Worm (Caenorhabditis elegans) whole organism, L4 larva: ENCODE measurements around the gene vps-53.
A peak's percentile ranks its signal among the peaks of the same experiment; 100 is the strongest.

Source experiments
- D1046.2 ChIP-seq: fragments of 200-800 bp; sonication (Bioruptor generic); IDR thresholded peaks from 2 replicates; pipeline ENCODE4 v1.3.6; 2022; ENCODE audit warnings: missing genetic modification characterization, missing compliant biosample characterization
- F26F4.8 ChIP-seq: fragments of 200-800 bp; sonication (Bioruptor generic); conservative IDR thresholded peaks from 2 replicates; pipeline ENCODE4 v1.3.6; 2022; ENCODE audit warnings: missing genetic modification characterization, missing compliant biosample characterization
- F44E2.7 ChIP-seq: fragments of 200-800 bp; sonication (Bioruptor generic); IDR thresholded peaks from 2 replicates; pipeline ENCODE4 v2.1.2; 2022; ENCODE audit warnings: missing genetic modification characterization, missing compliant biosample characterization
- T26A8.4 ChIP-seq: fragments of 200-800 bp; sonication (Bioruptor generic); IDR thresholded peaks from 2 replicates; pipeline ENCODE4 v1.3.6; 2022; ENCODE audit warnings: missing genetic modification characterization, missing compliant biosample characterization
- Y48G9A.11 ChIP-seq: fragments of 200-800 bp; sonication (Bioruptor generic); IDR thresholded peaks from 2 replicates; pipeline ENCODE4 v1.3.6; 2022; ENCODE audit warnings: missing genetic modification reagents, missing genetic modification characterization, missing compliant biosample characterization
- ZK546.5 ChIP-seq, 2 experiments: sonication (generic microtip); optimal IDR thresholded peaks; 2 replicates each; lab custom pipeline; 2017; ENCODE audit warnings: missing biosample characterization in 2 of 2, missing genetic modification characterization in 2 of 2
- aha-1 ChIP-seq: fragments of 150-350 bp; peaks from one replicate; lab custom pipeline; 2014; ENCODE audit warnings: missing biosample characterization, missing genetic modification characterization
- aly-2 ChIP-seq: sonication (generic microtip); optimal IDR thresholded peaks from 2 replicates; lab custom pipeline; 2018; ENCODE audit warnings: missing biosample characterization, missing genetic modification characterization
- arid-1 ChIP-seq: fragments of 200-800 bp; sonication (Bioruptor generic); conservative IDR thresholded peaks from 2 replicates; pipeline ENCODE4 v1.3.6; 2022; ENCODE audit warnings: missing genetic modification reagents, missing genetic modification characterization, missing compliant biosample characterization
- attf-4 ChIP-seq: sonication (generic microtip); optimal IDR thresholded peaks from 3 replicates; lab custom pipeline; 2017; ENCODE audit warnings: missing biosample characterization, missing genetic modification characterization
- ctbp-1 ChIP-seq: fragments of 200-800 bp; sonication (Bioruptor generic); IDR thresholded peaks from 2 replicates; pipeline ENCODE4 v1.3.6; 2022; ENCODE audit warnings: missing genetic modification reagents, missing genetic modification characterization, missing compliant biosample characterization
- daf-12 ChIP-seq: fragments of 150-350 bp; optimal IDR thresholded peaks from 2 replicates; lab custom pipeline; 2014; ENCODE audit warnings: missing biosample characterization, missing genetic modification reagents, missing genetic modification characterization
- daf-16 ChIP-seq, 3 experiments: sonication (generic microtip); optimal IDR thresholded peaks; 2 replicates each; lab custom pipeline; 2016 to 2017; ENCODE audit warnings: missing genetic modification characterization in 3 of 3, missing genetic modification reagents in 3 of 3, mild to moderate bottlenecking in 2 of 3, missing compliant biosample characterization in 2 of 3, missing biosample characterization in 1 of 3, moderate library complexity in 1 of 3
- dmd-8 ChIP-seq: fragments of 200-800 bp; sonication (Bioruptor generic); IDR thresholded peaks from 2 replicates; pipeline ENCODE4 v1.3.6; 2022; ENCODE audit warnings: missing genetic modification characterization, missing compliant biosample characterization
- dmd-9 ChIP-seq: fragments of 200-800 bp; sonication (Bioruptor generic); IDR thresholded peaks from 2 replicates; pipeline ENCODE4 v1.3.6; 2022; ENCODE audit warnings: missing genetic modification reagents, missing genetic modification characterization, missing compliant biosample characterization
- dpl-1 ChIP-seq: fragments of 150-350 bp; optimal IDR thresholded peaks from 2 replicates; lab custom pipeline; 2014; ENCODE audit warnings: missing biosample characterization, missing genetic modification reagents, missing genetic modification characterization
- duxl-1 ChIP-seq: sonication (generic microtip); optimal IDR thresholded peaks from 2 replicates; lab custom pipeline; 2016; ENCODE audit warnings: mild to moderate bottlenecking, missing genetic modification characterization, moderate library complexity, missing compliant biosample characterization; ENCODE audit not compliant: poor library complexity
- dve-1 ChIP-seq: sonication (generic microtip); optimal IDR thresholded peaks from 2 replicates; lab custom pipeline; 2017; ENCODE audit warnings: antibody characterized with exemption, mild to moderate bottlenecking, missing genetic modification characterization, missing compliant biosample characterization; ENCODE audit not compliant: insufficient read depth
- egl-43 ChIP-seq: fragments of 200-800 bp; sonication (Bioruptor generic); IDR thresholded peaks from 2 replicates; pipeline ENCODE4 v1.3.6; 2022; ENCODE audit warnings: missing genetic modification reagents, missing genetic modification characterization, missing compliant biosample characterization
- fkh-10 ChIP-seq: fragments of 150-350 bp; optimal IDR thresholded peaks from 2 replicates; lab custom pipeline; 2014; ENCODE audit warnings: missing biosample characterization, missing genetic modification reagents, missing genetic modification characterization
- hlh-11 ChIP-seq: fragments of 200-800 bp; sonication (Bioruptor generic); optimal IDR thresholded peaks from 2 replicates; lab custom pipeline; 2018; ENCODE audit warnings: mild to moderate bottlenecking, missing genetic modification characterization, missing compliant biosample characterization
- hmg-1.1 ChIP-seq: fragments of 200-800 bp; sonication (Bioruptor generic); IDR thresholded peaks from 2 replicates; pipeline ENCODE4 v1.3.6; 2022; ENCODE audit warnings: missing genetic modification reagents, missing genetic modification characterization, missing compliant biosample characterization
- lim-7 ChIP-seq: fragments of 200-800 bp; sonication (Bioruptor generic); IDR thresholded peaks from 2 replicates; pipeline ENCODE4 v1.3.6; 2022; ENCODE audit warnings: missing genetic modification characterization, missing compliant biosample characterization
- lin-38 ChIP-seq: fragments of 200-800 bp; sonication (Bioruptor generic); IDR thresholded peaks from 2 replicates; pipeline ENCODE4 v1.3.6; 2022; ENCODE audit warnings: missing genetic modification reagents, missing genetic modification characterization, missing compliant biosample characterization
- lin-39 ChIP-seq: fragments of 150-350 bp; optimal IDR thresholded peaks from 2 replicates; lab custom pipeline; 2014; ENCODE audit warnings: missing biosample characterization, missing genetic modification reagents, missing genetic modification characterization
- lir-3 ChIP-seq: sonication (generic microtip); optimal IDR thresholded peaks from 2 replicates; lab custom pipeline; 2016; ENCODE audit warnings: mild to moderate bottlenecking, missing genetic modification characterization, missing compliant biosample characterization
- lsy-2 ChIP-seq, 2 experiments: fragments of 150-350 bp in 1 of 2; sonication (generic microtip) in 1 of 2; optimal IDR thresholded peaks; 2 replicates each; lab custom pipeline; 2014 to 2017; ENCODE audit warnings: missing biosample characterization in 2 of 2, missing genetic modification characterization in 2 of 2
- mes-2 ChIP-seq: sonication (generic microtip); optimal IDR thresholded peaks from 2 replicates; lab custom pipeline; 2016; ENCODE audit warnings: missing genotype, mild to moderate bottlenecking, missing genetic modification characterization, missing compliant biosample characterization; ENCODE audit not compliant: poor library complexity, severe bottlenecking
- nhr-102 ChIP-seq: sonication (generic microtip); optimal IDR thresholded peaks from 2 replicates; lab custom pipeline; 2016; ENCODE audit warnings: mild to moderate bottlenecking, missing genetic modification characterization, moderate library complexity, missing compliant biosample characterization
- nhr-237 ChIP-seq: sonication (generic microtip); optimal IDR thresholded peaks from 2 replicates; lab custom pipeline; 2017; ENCODE audit warnings: missing biosample characterization, missing genetic modification characterization
- nhr-28 ChIP-seq: fragments of 150-350 bp; optimal IDR thresholded peaks from 2 replicates; lab custom pipeline; 2014; ENCODE audit warnings: missing biosample characterization, missing genetic modification characterization
- nhr-77 ChIP-seq: fragments of 150-350 bp; optimal IDR thresholded peaks from 2 replicates; lab custom pipeline; 2014; ENCODE audit warnings: missing biosample characterization, missing genetic modification characterization
- pha-4 ChIP-seq, 2 experiments: fragments of 150-350 bp in 1 of 2; fragments of 200-800 bp in 1 of 2; sonication (Bioruptor generic) in 1 of 2; IDR thresholded peaks in 1 of 2; optimal IDR thresholded peaks in 1 of 2; 2 replicates each; pipeline versions ENCODE4 v1.3.6 to Lab custom; 2014 to 2022; ENCODE audit warnings: missing genetic modification characterization in 2 of 2, missing genetic modification reagents in 2 of 2, missing biosample characterization in 1 of 2, missing compliant biosample characterization in 1 of 2
- rbr-2 ChIP-seq: sonication (generic microtip); optimal IDR thresholded peaks from 2 replicates; lab custom pipeline; 2016; ENCODE audit warnings: missing genotype, missing genetic modification characterization, missing compliant biosample characterization
- snpc-1.2 ChIP-seq: fragments of 200-800 bp; sonication (Bioruptor generic); IDR thresholded peaks from 2 replicates; pipeline ENCODE4 v1.3.6; 2022; ENCODE audit warnings: missing genetic modification reagents, missing genetic modification characterization, missing compliant biosample characterization
- snpc-4 ChIP-seq: fragments of 150-350 bp; optimal IDR thresholded peaks from 2 replicates; lab custom pipeline; 2014; ENCODE audit warnings: missing biosample characterization, missing genetic modification characterization
- spr-1 ChIP-seq: sonication (generic microtip); optimal IDR thresholded peaks from 2 replicates; lab custom pipeline; 2016; ENCODE audit warnings: mild to moderate bottlenecking, missing genetic modification characterization, missing compliant biosample characterization
- tag-97 ChIP-seq: fragments of 200-800 bp; sonication (Bioruptor generic); IDR thresholded peaks from 2 replicates; pipeline ENCODE4 v1.3.6; 2022; ENCODE audit warnings: missing genetic modification characterization, missing compliant biosample characterization
- unc-130 ChIP-seq: sonication (generic microtip); optimal IDR thresholded peaks from 2 replicates; lab custom pipeline; 2016; ENCODE audit warnings: missing genetic modification reagents, missing genetic modification characterization, missing compliant biosample characterization
- unc-39 ChIP-seq: sonication (generic microtip); optimal IDR thresholded peaks from 2 replicates; lab custom pipeline; 2017; ENCODE audit warnings: missing biosample characterization, missing genetic modification characterization
- unc-62 ChIP-seq, 3 experiments: fragments of 150-350 bp in 1 of 3; sonication (generic microtip); optimal IDR thresholded peaks in 2 of 3; peaks in 1 of 3; 1 replicate in 1 of 3; 2 replicates in 2 of 3; lab custom pipeline; 2014 to 2017; ENCODE audit warnings: missing biosample characterization in 3 of 3, missing genetic modification characterization in 3 of 3, missing genetic modification reagents in 3 of 3, missing genotype in 1 of 3

Gene vps-53

DNA sequence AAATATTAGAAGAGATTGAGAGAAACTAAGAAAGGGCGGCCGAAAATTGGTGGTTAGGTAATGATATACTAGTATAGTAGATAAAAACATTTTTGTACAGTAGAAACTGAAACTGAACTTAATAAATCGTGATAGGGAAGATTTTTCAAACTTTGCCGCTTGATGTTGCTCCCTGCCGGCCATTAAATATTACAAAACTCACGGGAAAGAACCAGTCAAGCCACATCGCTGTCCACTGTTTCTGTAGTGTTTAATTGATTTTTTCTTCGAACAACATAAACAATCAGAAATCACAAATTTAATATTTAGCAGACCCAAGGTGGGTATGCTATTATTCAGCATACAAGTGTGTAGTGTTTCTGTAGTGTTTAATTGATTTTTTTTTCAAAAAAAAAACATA, 6.2 kb downstream of the vps-53 start, which contains the start of gene T05G5.5:
TSS of gene T05G5.5 (minus strand) at position 359 of the 400 bp plus-strand sequence.
- TF ChIP-seq attf-4 (tag; lab: Kevin White, UChicago) (no peak), egl-43 (GFP tag; lab: Robert Waterston, UW) (no peak), ZK546.5 (tag; optimal IDR thresholded peaks at IDR 0.05; lab: Kevin White, UChicago) (no peak), nhr-237 (no peak), rbr-2 (tag; lab: Kevin White, UChicago) (no peak), hlh-11 (tag; lab: Kevin White, UChicago) (peak; percentile 8), lir-3 (no peak), Y48G9A.11 (no peak), dmd-9 (GFP tag; lab: Robert Waterston, UW) (0 out of 2 replicates have a peak, but pooled peaks have one; percentile 6), unc-62 (GFP tag; optimal IDR thresholded peaks at IDR 0.05 in 1 of 2; lab: Kevin White, UChicago) (peak in 1 of 2 experiments; percentile 26), unc-62 (tag; optimal IDR thresholded peaks at IDR 0.05; lab: Kevin White, UChicago) (no peak), mes-2 (tag; lab: Kevin White, UChicago) (peak; percentile 41), D1046.2 (GFP tag; lab: Robert Waterston, UW) (no peak), nhr-102 (tag; lab: Kevin White, UChicago) (peak; percentile 73), daf-16 (GFP tag; optimal IDR thresholded peaks at IDR 0.05; lab: Kevin White, UChicago) (no peak), daf-16 (tag; optimal IDR thresholded peaks at IDR 0.05; lab: Kevin White, UChicago) (peak; percentile 76), lin-39 (no peak), lsy-2 (tag; optimal IDR thresholded peaks at IDR 0.05; lab: Kevin White, UChicago) (peak in 1 of 2 experiments; percentile 18), dve-1 (tag; lab: Kevin White, UChicago) (peak; percentile 50), nhr-77 (tag; lab: Kevin White, UChicago) (no peak), T26A8.4 (GFP tag; lab: Robert Waterston, UW) (peak; percentile 70), aly-2 (tag; lab: Kevin White, UChicago) (no peak), duxl-1 (tag; lab: Kevin White, UChicago) (peak; percentile 12), spr-1 (tag; lab: Kevin White, UChicago) (peak; percentile 3), fkh-10 (GFP tag; lab: Kevin White, UChicago) (no peak), lin-38 (GFP tag; lab: Robert Waterston, UW) (peak; percentile 44), dmd-8 (GFP tag; lab: Robert Waterston, UW) (0 out of 2 replicates have a peak, but pooled peaks have one; percentile 33), nhr-28 (tag; lab: Kevin White, UChicago) (peak; percentile 26)

DNA sequence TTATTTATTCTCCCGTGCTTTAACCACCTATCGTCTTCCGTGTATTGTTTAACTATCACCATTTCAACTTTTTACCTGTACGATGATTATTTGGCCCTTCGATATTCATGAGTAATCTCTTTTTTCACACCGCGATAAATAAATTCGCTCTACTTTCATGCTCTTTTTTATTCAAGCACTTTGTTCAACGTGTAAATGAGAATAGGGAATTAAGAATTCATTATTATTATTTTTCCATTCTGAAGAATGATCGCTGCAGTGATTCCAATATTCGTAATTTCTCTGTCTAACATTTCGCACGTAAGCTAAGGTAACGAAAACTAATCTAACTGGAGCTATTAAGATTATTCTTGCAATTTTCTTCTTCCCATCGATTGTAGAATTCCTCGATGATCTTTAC, 8.6 kb downstream of the vps-53 start, which contains the start of gene T05G5.4:
TSS of gene T05G5.4 (plus strand) at position 241 of the 400 bp plus-strand sequence.
- TF ChIP-seq ctbp-1 = 0 out of 2 replicates have a peak, but pooled peaks have one; percentile 12
- TF ChIP-seq aly-2 (tag; lab: Kevin White, UChicago) = peak; percentile 21
- peak; percentile 36 for TF ChIP-seq unc-130 (GFP tag; lab: Kevin White, UChicago)
- TF ChIP-seq lim-7 = 0 out of 2 replicates have a peak, but pooled peaks have one; percentile 17
- TF ChIP-seq lin-38 (GFP tag; lab: Robert Waterston, UW) = peak; percentile 29
- no peak for TF ChIP-seq F44E2.7 (GFP tag; lab: Robert Waterston, UW)
- no peak for TF ChIP-seq tag-97 (GFP tag; lab: Robert Waterston, UW)
- no peak for TF ChIP-seq nhr-77 (tag; lab: Kevin White, UChicago)
- TF ChIP-seq unc-39 (tag; lab: Kevin White, UChicago) = no peak
- no peak for TF ChIP-seq daf-12 (tag; lab: Kevin White, UChicago)
- 0 out of 2 replicates have a peak, but pooled peaks have one; percentile 11 for TF ChIP-seq arid-1 (GFP tag; lab: Robert Waterston, UW)
- no peak for TF ChIP-seq snpc-4 (tag; lab: Kevin White, UChicago)

DNA sequence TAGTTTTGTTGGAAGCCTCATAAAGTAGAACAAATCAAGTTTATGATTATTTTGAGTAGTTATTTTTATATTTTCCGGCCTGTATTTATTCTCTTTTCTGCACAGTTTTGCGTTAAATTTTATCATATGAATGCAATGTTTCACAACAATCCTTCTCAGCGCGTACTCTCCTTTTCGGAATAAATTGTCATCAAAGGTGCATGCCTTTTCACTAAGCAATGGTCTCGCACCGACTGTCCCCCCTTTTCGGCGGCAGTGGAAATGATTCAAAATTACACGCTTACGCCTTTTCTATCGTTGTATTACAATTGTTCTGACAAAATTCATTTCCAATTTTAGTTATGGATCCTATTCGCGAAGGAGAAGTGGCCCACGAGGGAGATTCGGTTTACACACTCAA, 10.2 kb downstream of the vps-53 start, which contains the start of the genes iff-1 and cdk-1:
TSS of gene iff-1 (minus strand) at position 61 of the 400 bp plus-strand sequence.
TSS of gene cdk-1 (plus strand) at position 340 of the 400 bp plus-strand sequence.
- no peak for TF ChIP-seq pha-4 (GFP tag; IDR thresholded peaks at IDR 0.05; lab: Robert Waterston, UW)
- TF ChIP-seq pha-4 (tag; optimal IDR thresholded peaks at IDR 0.05; lab: Kevin White, UChicago) = peak; percentile 12
- TF ChIP-seq hmg-1.1 (GFP tag; lab: Robert Waterston, UW) = peak; percentile 45; the same call in 1 of the 2 replicates
- TF ChIP-seq lin-38 (GFP tag; lab: Robert Waterston, UW) = no peak
- TF ChIP-seq snpc-1.2 (GFP tag; lab: Robert Waterston, UW) = 0 out of 2 replicates have a peak, but pooled peaks have one; percentile 19
- TF ChIP-seq aha-1 = peak; percentile 92
- peak; percentile 60 for TF ChIP-seq mes-2 (tag; lab: Kevin White, UChicago)
- no peak for TF ChIP-seq D1046.2 (GFP tag; lab: Robert Waterston, UW)
- peak; percentile 82 for TF ChIP-seq dpl-1
- TF ChIP-seq F26F4.8 (GFP tag; lab: Robert Waterston, UW) = no peak
- peak in 1 of 2 experiments; percentile 68 for TF ChIP-seq lsy-2 (tag; optimal IDR thresholded peaks at IDR 0.05; lab: Kevin White, UChicago)
